Fruit fly (Drosophila melanogaster) whole organism, wandering third instar larva: ENCODE data around the gene Ets21C.

Experiments used
- Hr78 ChIP-seq: fragments of >200 bp; optimal IDR thresholded peaks from 2 replicates; lab custom pipeline; 2017; ENCODE audit warnings: missing biosample characterization, missing genetic modification characterization
- dmrt93B ChIP-seq: fragments of 200-800 bp; sonication (Bioruptor generic); optimal IDR thresholded peaks from 2 replicates; lab custom pipeline; 2018; ENCODE audit warnings: missing biosample characterization, mild to moderate bottlenecking, missing genetic modification characterization
- usp ChIP-seq: fragments of >200 bp; optimal IDR thresholded peaks from 2 replicates; lab custom pipeline; 2017; ENCODE audit warnings: missing biosample characterization, missing genetic modification characterization

DNA sequence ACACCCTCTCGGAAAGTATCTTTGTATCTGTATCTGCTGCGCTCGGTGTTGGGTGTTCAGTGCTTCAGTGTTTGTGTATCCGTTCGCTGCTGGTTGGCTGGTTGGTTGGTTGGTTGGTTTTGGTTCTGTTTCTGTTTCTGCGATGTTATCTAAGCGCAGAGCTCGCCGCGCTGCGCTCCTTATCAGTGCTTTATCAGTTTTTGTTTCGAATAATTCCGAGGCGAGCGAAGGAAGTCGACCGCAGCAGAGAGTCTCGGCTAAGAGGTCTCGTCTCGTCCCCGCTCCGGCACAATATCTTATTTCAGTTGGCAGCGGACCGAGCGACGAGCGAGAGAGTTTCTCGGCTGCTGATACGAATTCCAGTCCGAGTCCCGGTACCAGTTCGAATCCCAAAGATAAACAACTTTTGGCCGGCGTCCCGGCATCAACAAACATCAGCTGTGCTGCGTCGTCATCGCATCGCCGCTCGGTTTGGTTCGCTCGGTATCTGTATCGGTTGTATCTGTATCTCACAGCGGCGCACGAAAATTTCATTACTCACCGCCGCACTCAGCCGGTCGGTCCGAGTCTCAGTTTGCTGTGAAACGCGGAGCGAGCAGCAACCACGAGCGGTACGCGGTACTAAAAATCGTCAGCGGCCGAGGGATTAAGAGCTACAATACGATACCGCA, 29.4 kb downstream of the Ets21C start:
- TF ChIP-seq Hr78 (GFP tag; lab: Kevin White, UChicago) (no peak), dmrt93B (no peak), usp (GFP tag; lab: Kevin White, UChicago) (no peak)
